Worm (Caenorhabditis elegans) whole organism, L4 larva: ENCODE data around the gene C05D11.5.

ENCODE experiments used
- ama-1 ChIP-seq: fragments of 150-350 bp; optimal IDR thresholded peaks from 2 replicates; lab custom pipeline; 2014; ENCODE audit warnings: inconsistent platforms, mixed read lengths
- ceh-62 ChIP-seq: sonication (generic microtip); optimal IDR thresholded peaks from 2 replicates; lab custom pipeline; 2017; ENCODE audit warnings: missing biosample characterization, missing genetic modification characterization
- ceh-82 ChIP-seq: sonication (generic microtip); optimal IDR thresholded peaks from 2 replicates; lab custom pipeline; 2017; ENCODE audit warnings: missing biosample characterization, missing genetic modification characterization
- ces-1 ChIP-seq: fragments of 150-350 bp; sonication (generic microtip); optimal IDR thresholded peaks from 4 replicates; lab custom pipeline; 2014; ENCODE audit warnings: missing biosample characterization, missing genetic modification reagents, missing genetic modification characterization
- dmd-6 ChIP-seq: fragments of 200-800 bp; sonication (Bioruptor generic); IDR thresholded peaks from 2 replicates; pipeline ENCODE4 v1.3.6; 2022; ENCODE audit warnings: missing genetic modification reagents, missing genetic modification characterization, missing compliant biosample characterization
- egl-27 ChIP-seq: sonication (generic microtip); optimal IDR thresholded peaks from 3 replicates; lab custom pipeline; 2017; ENCODE audit warnings: missing biosample characterization, missing genetic modification reagents, missing genetic modification characterization
- lin-13 ChIP-seq: fragments of 150-350 bp; optimal IDR thresholded peaks from 2 replicates; lab custom pipeline; 2014; ENCODE audit warnings: missing biosample characterization, missing genetic modification reagents, missing genetic modification characterization
- lsy-2 ChIP-seq, 2 experiments: fragments of 150-350 bp in 1 of 2; sonication (generic microtip) in 1 of 2; optimal IDR thresholded peaks; 2 replicates each; lab custom pipeline; 2014 to 2017; ENCODE audit warnings: missing biosample characterization in 2 of 2, missing genetic modification characterization in 2 of 2
- mxl-2 ChIP-seq: fragments of 200-800 bp; sonication (Bioruptor generic); conservative IDR thresholded peaks from 2 replicates; pipeline ENCODE4 v1.3.6; 2022; ENCODE audit warnings: missing genetic modification reagents, missing genetic modification characterization, missing compliant biosample characterization
- zag-1 ChIP-seq: fragments of 150-350 bp; optimal IDR thresholded peaks from 2 replicates; lab custom pipeline; 2014; ENCODE audit warnings: missing biosample characterization, missing genetic modification characterization

DNA sequence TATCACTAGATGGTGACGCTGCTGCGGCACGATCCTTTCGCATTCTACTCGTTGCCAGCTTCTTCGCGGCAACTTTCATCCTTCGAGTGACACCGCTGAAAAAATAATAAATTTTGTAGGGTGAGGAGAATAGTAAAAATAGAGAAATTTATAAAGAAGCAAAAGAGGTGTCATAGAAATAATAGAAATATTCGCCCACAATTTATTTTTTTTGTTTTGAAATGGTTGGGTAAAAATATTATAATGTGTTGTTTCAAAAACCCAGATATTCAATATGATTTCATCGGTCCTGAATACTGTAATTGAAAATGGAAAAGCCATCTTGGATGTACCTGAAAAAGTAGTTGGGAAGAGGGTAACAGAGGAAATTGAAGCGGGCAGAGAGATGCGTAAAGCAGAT, 40.5 kb upstream of the C05D11.5 start, which contains the start of gene set-1:
- TF ChIP-seq ceh-82 (no peak), mxl-2 (GFP tag; lab: Robert Waterston, UW) (no peak), ceh-62 (tag; lab: Kevin White, UChicago) (no peak), dmd-6 (GFP tag; lab: Robert Waterston, UW) (no peak), ces-1 (no peak), lin-13 (GFP tag; lab: Kevin White, UChicago) (no peak), zag-1 (tag; lab: Kevin White, UChicago) (no peak), egl-27 (tag; lab: Kevin White, UChicago) (no peak), ama-1 (lab: Kevin White, UChicago) (no peak), lsy-2 (tag; optimal IDR thresholded peaks at IDR 0.05; lab: Kevin White, UChicago) (no peak)
